Fruit fly (Drosophila melanogaster) whole organism, embryonic: ENCODE results near the gene CG16826.

Experiments
- B-H2 ChIP-seq: fragments of 200-800 bp; sonication (Bioruptor generic); optimal IDR thresholded peaks from 2 replicates; lab custom pipeline; 2018; ENCODE audit warnings: missing biosample characterization, mild to moderate bottlenecking, missing genetic modification characterization
- CG10959 ChIP-seq: fragments of 200-800 bp; sonication (Bioruptor generic); IDR thresholded peaks from 2 replicates; pipeline ENCODE4 v1.3.6; 2022; ENCODE audit warnings: missing biosample characterization, missing genetic modification characterization
- CG10979 ChIP-seq: fragments of 200-800 bp; sonication (Bioruptor generic); optimal IDR thresholded peaks from 2 replicates; lab custom pipeline; 2018; ENCODE audit warnings: missing biosample characterization, mild to moderate bottlenecking, missing genetic modification characterization, moderate library complexity
- CG12104 ChIP-seq: fragments of 200-800 bp; sonication (Bioruptor generic); optimal IDR thresholded peaks from 3 replicates; lab custom pipeline; 2016; ENCODE audit warnings: missing biosample characterization, missing genetic modification characterization
- CG12219 ChIP-seq: fragments of 200-800 bp; sonication (Bioruptor generic); optimal IDR thresholded peaks from 3 replicates; lab custom pipeline; 2018; ENCODE audit warnings: missing biosample characterization, mild to moderate bottlenecking, missing genetic modification characterization
- CG12391 ChIP-seq: fragments of 200-800 bp; sonication (Bioruptor generic); optimal IDR thresholded peaks from 3 replicates; lab custom pipeline; 2018; ENCODE audit warnings: missing biosample characterization, mild to moderate bottlenecking, missing genetic modification characterization, moderate library complexity
- CG15479 ChIP-seq: fragments of 200-800 bp; sonication (Bioruptor generic); optimal IDR thresholded peaks from 3 replicates; lab custom pipeline; 2019; ENCODE audit warnings: missing biosample characterization, mild to moderate bottlenecking, missing genetic modification characterization, moderate library complexity
- CG15696 ChIP-seq: fragments of 200-800 bp; sonication (Bioruptor generic); optimal IDR thresholded peaks from 2 replicates; lab custom pipeline; 2019; ENCODE audit warnings: missing biosample characterization, mild to moderate bottlenecking, missing genetic modification characterization, moderate library complexity
- CG3065 ChIP-seq: fragments of 200-800 bp; sonication (Bioruptor generic); optimal IDR thresholded peaks from 2 replicates; lab custom pipeline; 2016; ENCODE audit warnings: missing biosample characterization, missing genetic modification characterization
- CG3281 ChIP-seq: fragments of 200-800 bp; sonication (Bioruptor generic); optimal IDR thresholded peaks from 3 replicates; lab custom pipeline; 2017; ENCODE audit warnings: missing biosample characterization, mild to moderate bottlenecking, missing genetic modification characterization
- CG33213 ChIP-seq: fragments of 200-800 bp; sonication (Bioruptor generic); optimal IDR thresholded peaks from 3 replicates; lab custom pipeline; 2016; ENCODE audit warnings: missing biosample characterization, missing genetic modification characterization
- CG33557 ChIP-seq: fragments of 200-800 bp; sonication (Bioruptor generic); optimal IDR thresholded peaks from 2 replicates; lab custom pipeline; 2019; ENCODE audit warnings: missing biosample characterization, mild to moderate bottlenecking, missing genetic modification characterization, moderate library complexity
- CG6272 ChIP-seq: fragments of 200-800 bp; sonication (Bioruptor generic); IDR thresholded peaks from 2 replicates; pipeline ENCODE4 v1.3.6; 2022; ENCODE audit warnings: missing biosample characterization, missing genetic modification characterization
- CG6654 ChIP-seq: fragments of 200-800 bp; sonication (Bioruptor generic); optimal IDR thresholded peaks from 2 replicates; lab custom pipeline; 2017; ENCODE audit warnings: missing biosample characterization, mild to moderate bottlenecking, missing genetic modification characterization
- CG6854 ChIP-seq: fragments of 200-800 bp; sonication (Bioruptor generic); optimal IDR thresholded peaks from 3 replicates; lab custom pipeline; 2017; ENCODE audit warnings: missing biosample characterization, mild to moderate bottlenecking, missing genetic modification characterization
- CG7745 ChIP-seq: fragments of 200-800 bp; sonication (Bioruptor generic); optimal IDR thresholded peaks from 2 replicates; lab custom pipeline; 2018; ENCODE audit warnings: missing biosample characterization, mild to moderate bottlenecking, missing genetic modification characterization, moderate library complexity
- CG7786 ChIP-seq: fragments of 200-800 bp; sonication (Bioruptor generic); optimal IDR thresholded peaks from 2 replicates; lab custom pipeline; 2016; ENCODE audit warnings: missing biosample characterization, missing genetic modification characterization
- CG7928 ChIP-seq: fragments of 200-800 bp; sonication (Bioruptor generic); optimal IDR thresholded peaks from 2 replicates; lab custom pipeline; 2017; ENCODE audit warnings: missing biosample characterization, mild to moderate bottlenecking, missing genetic modification characterization
- CG8281 ChIP-seq: fragments of 200-800 bp; sonication (Bioruptor generic); optimal IDR thresholded peaks from 2 replicates; lab custom pipeline; 2018; ENCODE audit warnings: missing biosample characterization, mild to moderate bottlenecking, missing genetic modification characterization, moderate library complexity
- CG8359 ChIP-seq: fragments of 200-800 bp; sonication (Bioruptor generic); optimal IDR thresholded peaks from 2 replicates; lab custom pipeline; 2017; ENCODE audit warnings: missing biosample characterization, mild to moderate bottlenecking, missing genetic modification characterization, borderline replicate concordance
- CG8765 ChIP-seq: fragments of 200-800 bp; sonication (Bioruptor generic); IDR thresholded peaks from 2 replicates; pipeline ENCODE4 v1.3.6; 2022; ENCODE audit warnings: missing biosample characterization, missing genetic modification characterization
- CG9437 ChIP-seq: fragments of 200-800 bp; sonication (Bioruptor generic); optimal IDR thresholded peaks from 2 replicates; lab custom pipeline; 2018; ENCODE audit warnings: missing biosample characterization, mild to moderate bottlenecking, missing genetic modification characterization
- CTCF ChIP-seq: fragments of 200-800 bp; sonication (Bioruptor generic); optimal IDR thresholded peaks from 2 replicates; lab custom pipeline; 2017; ENCODE audit warnings: missing biosample characterization, mild to moderate bottlenecking, missing genetic modification characterization, moderate library complexity
- Doc3 ChIP-seq: fragments of 200-800 bp; sonication (Bioruptor generic); IDR thresholded peaks from 3 replicates; pipeline ENCODE4 v1.3.6; 2022; ENCODE audit warnings: missing biosample characterization, missing genetic modification characterization; ENCODE audit not compliant: partially characterized antibody
- ERR ChIP-seq: fragments of 200-800 bp; sonication (Bioruptor generic); optimal IDR thresholded peaks from 2 replicates; lab custom pipeline; 2016; ENCODE audit warnings: missing biosample characterization, missing genetic modification characterization
- Hr39 ChIP-seq: fragments of >200 bp; optimal IDR thresholded peaks from 2 replicates; lab custom pipeline; 2017
- Mad ChIP-seq: fragments of 200-800 bp; sonication (Bioruptor generic); optimal IDR thresholded peaks from 2 replicates; lab custom pipeline; 2016; ENCODE audit warnings: missing biosample characterization, missing genetic modification characterization
- Med ChIP-seq: fragments of 200-800 bp; sonication (Bioruptor generic); peaks from one replicate; lab custom pipeline; 2016; ENCODE audit warnings: missing biosample characterization, missing genetic modification characterization, mild to moderate bottlenecking, inconsistent platforms, moderate library complexity
- Mes4 ChIP-seq: fragments of 200-800 bp; sonication (Bioruptor generic); optimal IDR thresholded peaks from 2 replicates; lab custom pipeline; 2016; ENCODE audit warnings: missing biosample characterization, missing genetic modification characterization
- Optix ChIP-seq: fragments of 200-800 bp; sonication (Bioruptor generic); IDR thresholded peaks from 3 replicates; pipeline ENCODE4 v1.3.6; 2022; ENCODE audit warnings: missing biosample characterization, missing genetic modification characterization
- Ptx1 ChIP-seq: fragments of 200-800 bp; sonication (Bioruptor generic); IDR thresholded peaks from 2 replicates; pipeline ENCODE4 v1.3.6; 2022; ENCODE audit warnings: missing biosample characterization, missing genetic modification characterization
- Rx ChIP-seq: fragments of 200-800 bp; sonication (Bioruptor generic); IDR thresholded peaks from 2 replicates; pipeline ENCODE4 v1.3.6; 2022; ENCODE audit warnings: missing biosample characterization, missing genetic modification characterization
- Six4 ChIP-seq: fragments of 200-800 bp; sonication (Bioruptor generic); optimal IDR thresholded peaks from 2 replicates; lab custom pipeline; 2016; ENCODE audit warnings: missing biosample characterization, missing genetic modification characterization
- Stat92E ChIP-seq, 3 experiments: fragments of >200 bp in 2 of 3; fragments of 200-800 bp in 1 of 3; sonication (Bioruptor generic) in 1 of 3; optimal IDR thresholded peaks; 2 replicates each; lab custom pipeline; 2017 to 2019; ENCODE audit warnings: missing biosample characterization in 3 of 3, missing genetic modification characterization in 3 of 3, mild to moderate bottlenecking in 1 of 3, moderate library complexity in 1 of 3
- Xbp1 ChIP-seq: fragments of 200-800 bp; sonication (Bioruptor generic); optimal IDR thresholded peaks from 3 replicates; lab custom pipeline; 2016; ENCODE audit warnings: missing biosample characterization, mild to moderate bottlenecking, missing genetic modification characterization
- ac ChIP-seq: fragments of 200-800 bp; sonication (Bioruptor generic); optimal IDR thresholded peaks from 3 replicates; lab custom pipeline; 2017; ENCODE audit warnings: missing biosample characterization, mild to moderate bottlenecking, missing genetic modification characterization
- ap ChIP-seq: fragments of 200-800 bp; sonication (Bioruptor generic); IDR thresholded peaks from 2 replicates; pipeline ENCODE4 v1.3.6; 2022; ENCODE audit warnings: missing biosample characterization, missing genetic modification characterization
- bigmax ChIP-seq: fragments of 200-800 bp; sonication (Bioruptor generic); optimal IDR thresholded peaks from 2 replicates; lab custom pipeline; 2018; ENCODE audit warnings: missing biosample characterization, mild to moderate bottlenecking, missing genetic modification characterization
- crol ChIP-seq: fragments of 200-800 bp; sonication (Bioruptor generic); IDR thresholded peaks from 2 replicates; pipeline ENCODE4 v1.3.6; 2022; ENCODE audit warnings: missing biosample characterization, missing genetic modification characterization
- gro ChIP-seq: fragments of 200-800 bp; sonication (Bioruptor generic); optimal IDR thresholded peaks from 2 replicates; lab custom pipeline; 2016; ENCODE audit warnings: missing biosample characterization, missing genetic modification characterization
- ind ChIP-seq: fragments of 200-800 bp; sonication (Bioruptor generic); optimal IDR thresholded peaks from 3 replicates; lab custom pipeline; 2016; ENCODE audit warnings: missing biosample characterization, missing genetic modification characterization
- jumu ChIP-seq: fragments of 200-800 bp; sonication (Bioruptor generic); optimal IDR thresholded peaks from 3 replicates; lab custom pipeline; 2016; ENCODE audit warnings: missing biosample characterization, missing genetic modification characterization
- lola ChIP-seq, 3 experiments: fragments of >200 bp in 2 of 3; fragments of 200-800 bp in 1 of 3; sonication (Bioruptor generic) in 1 of 3; optimal IDR thresholded peaks; 2 replicates each; lab custom pipeline; 2017 to 2019; ENCODE audit warnings: missing biosample characterization in 3 of 3, missing genetic modification characterization in 3 of 3, mild to moderate bottlenecking in 1 of 3, moderate library complexity in 1 of 3
- lov ChIP-seq, 2 experiments: fragments of 200-800 bp in 1 of 2; fragments of >200 bp in 1 of 2; sonication (Bioruptor generic) in 1 of 2; IDR thresholded peaks in 1 of 2; optimal IDR thresholded peaks in 1 of 2; 2 replicates in 1 of 2; 3 replicates in 1 of 2; pipeline versions ENCODE4 v1.3.6 to Lab custom; 2017 to 2022; ENCODE audit warnings: missing biosample characterization in 1 of 2, missing genetic modification characterization in 1 of 2
- p53 ChIP-seq: fragments of 200-800 bp; sonication (Bioruptor generic); optimal IDR thresholded peaks from 2 replicates; lab custom pipeline; 2016; ENCODE audit warnings: missing biosample characterization, missing genetic modification characterization
- pho ChIP-seq: fragments of 200-800 bp; sonication (Bioruptor generic); optimal IDR thresholded peaks from 2 replicates; lab custom pipeline; 2016; ENCODE audit warnings: missing biosample characterization, missing genetic modification characterization
- repo ChIP-seq: fragments of 200-800 bp; sonication (Bioruptor generic); optimal IDR thresholded peaks from 2 replicates; lab custom pipeline; 2016; ENCODE audit warnings: missing biosample characterization, missing genetic modification characterization
- row ChIP-seq: fragments of 200-800 bp; sonication (Bioruptor generic); IDR thresholded peaks from 3 replicates; pipeline ENCODE4 v1.3.6; 2022; ENCODE audit warnings: missing biosample characterization, missing genetic modification characterization
- sens-2 ChIP-seq: fragments of 200-800 bp; sonication (Bioruptor generic); IDR thresholded peaks from 2 replicates; pipeline ENCODE4 v1.3.6; 2022; ENCODE audit warnings: missing biosample characterization, missing genetic modification characterization
- slou ChIP-seq: fragments of 200-800 bp; sonication (Bioruptor generic); optimal IDR thresholded peaks from 3 replicates; lab custom pipeline; 2016; ENCODE audit warnings: missing biosample characterization, missing genetic modification characterization
- trem ChIP-seq: fragments of 200-800 bp; optimal IDR thresholded peaks from 3 replicates; lab custom pipeline; 2019; ENCODE audit warnings: missing biosample characterization, mild to moderate bottlenecking, missing genetic modification characterization, moderate library complexity

CG16826 gene

dm6 chr2L:13368940-13369339, 21.4 kb downstream of the CG16826 start, which contains the start of gene CG31855 (continued):
- TF ChIP-seq CG15696 (tag; lab: Kevin White, UChicago) (peak; percentile 64), row (GFP tag; lab: Robert Waterston, UW) (peak; percentile 95), CG7928 (GFP tag; lab: Kevin White, UChicago) (peak; percentile 44), CG12391 (tag; lab: Kevin White, UChicago) (peak; percentile 88), CG9437 (GFP tag; lab: Kevin White, UChicago) (peak; percentile 68), lola (GFP tag; optimal IDR thresholded peaks at IDR 0.05; lab: Kevin White, UChicago) (peak in 1 of 3 experiments; percentile 58), CG3281 (peak; percentile 84), CG6854 (GFP tag; lab: Kevin White, UChicago) (peak; percentile 40), ind (GFP tag; lab: Kevin White, UChicago) (peak; percentile 87), Doc3 (GFP tag; lab: Robert Waterston, UW) (no peak), Ptx1 (peak; percentile 85), crol (GFP tag; lab: Robert Waterston, UW) (no peak), CG6654 (GFP tag; lab: Kevin White, UChicago) (no peak), slou (GFP tag; lab: Kevin White, UChicago) (peak; percentile 80), CG12104 (GFP tag; lab: Kevin White, UChicago) (peak; percentile 67), sens-2 (GFP tag; lab: Robert Waterston, UW) (peak; percentile 61), pho (GFP tag; lab: Kevin White, UChicago) (peak; percentile 74), ap (peak; percentile 60), CG7786 (GFP tag; lab: Kevin White, UChicago) (peak; percentile 54), CG33213 (GFP tag; lab: Kevin White, UChicago) (peak; percentile 50), CG10979 (tag; lab: Kevin White, UChicago) (peak; percentile 70), Rx (GFP tag; lab: Robert Waterston, UW) (0 out of 2 replicates have a peak, but pooled peaks have one; percentile 9), Med (GFP tag; lab: Kevin White, UChicago) (peak; percentile 95), lov (optimal IDR thresholded peaks at IDR 0.05; lab: Kevin White, UChicago) (no peak), lov (GFP tag; IDR thresholded peaks at IDR 0.05; lab: Robert Waterston, UW) (peak; percentile 62; the same call in 1 of the 3 replicates), repo (GFP tag; lab: Kevin White, UChicago) (no peak), CG12219 (GFP tag; lab: Kevin White, UChicago) (peak; percentile 69), ERR (GFP tag; lab: Kevin White, UChicago) (peak; percentile 29), Xbp1 (peak; percentile 90), Stat92E (GFP tag; optimal IDR thresholded peaks at IDR 0.05; lab: Kevin White, UChicago) (no peak), Mes4 (GFP tag; lab: Kevin White, UChicago) (peak; percentile 49), Hr39 (lab: Kevin White, UChicago) (no peak), CG6272 (peak; percentile 77), trem (tag; lab: Kevin White, UChicago) (peak; percentile 74), CG8765 (no peak; the same call in 1 of the 2 replicates), gro (peak; percentile 91), CG7745 (tag; lab: Kevin White, UChicago) (no peak), Six4 (peak; percentile 68), Optix (GFP tag; lab: Robert Waterston, UW) (0 out of 3 replicates have a peak, but pooled peaks have one; percentile 25), ac (GFP tag; lab: Kevin White, UChicago) (no peak), bigmax (GFP tag; lab: Kevin White, UChicago) (no peak), Mad (GFP tag; lab: Kevin White, UChicago) (peak; percentile 76), CG3065 (GFP tag; lab: Kevin White, UChicago) (peak; percentile 49), B-H2 (GFP tag; lab: Kevin White, UChicago) (peak; percentile 94), CG15479 (GFP tag; lab: Kevin White, UChicago) (no peak), jumu (GFP tag; lab: Kevin White, UChicago) (peak; percentile 62), CG10959 (peak; percentile 76), CG33557 (GFP tag; lab: Kevin White, UChicago) (peak; percentile 67), CTCF (no peak), p53 (GFP tag; lab: Kevin White, UChicago) (no peak), CG8281 (tag; lab: Kevin White, UChicago) (peak; percentile 49), CG8359 (no peak)
